Worm (Caenorhabditis elegans): ENCODE results near the gene srx-32.

DNA sequence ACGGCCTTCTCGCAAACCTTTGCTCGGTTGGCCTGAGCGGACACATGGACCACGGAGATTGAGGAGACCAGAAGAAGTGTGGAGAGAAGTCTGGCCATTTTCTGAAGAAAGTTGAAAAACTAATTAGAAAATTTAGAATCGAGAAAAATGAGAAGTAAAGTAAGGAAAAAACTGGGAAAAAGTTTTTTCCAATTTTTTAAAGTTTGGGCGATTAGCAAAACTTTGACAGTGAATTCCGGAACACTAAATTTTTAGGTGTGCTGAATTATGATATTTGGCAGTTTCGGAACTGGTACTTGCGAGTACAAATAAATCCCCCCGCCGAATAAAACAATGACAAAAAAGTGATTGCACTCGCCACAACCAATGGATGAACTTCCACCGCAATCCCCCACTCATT, 46.2 kb upstream of the srx-32 start, which contains the start of gene T02B11.3:
- TF ChIP-seq snpc-4 (tag; optimal IDR thresholded peaks at IDR 0.05) (no peak), nhr-76 (tag; optimal IDR thresholded peaks at IDR 0.05) (no peak), mep-1 (tag; optimal IDR thresholded peaks at IDR 0.05) (no peak), nhr-237 (tag; optimal IDR thresholded peaks at IDR 0.05) (no peak), unc-39 (tag; optimal IDR thresholded peaks at IDR 0.05) (no peak), blmp-1 (tag; optimal IDR thresholded peaks at IDR 0.05) (no peak), mls-2 (tag; optimal IDR thresholded peaks at IDR 0.05) (no peak), cnd-1 (tag; optimal IDR thresholded peaks at IDR 0.05) (no peak), ceh-43 (GFP tag; optimal IDR thresholded peaks at IDR 0.05) (no peak), lin-13 (tag; optimal IDR thresholded peaks at IDR 0.05) (no peak), nhr-28 (tag; optimal IDR thresholded peaks at IDR 0.05) (no peak), nhr-2 (tag; optimal IDR thresholded peaks at IDR 0.05) (no peak)

All from whole organism, mixed stage, embryonic.